Fruit fly (Drosophila melanogaster) whole organism, prepupa: ENCODE data around the gene CG42263.

Experiments
- CG10631 ChIP-seq: fragments of 200-800 bp; sonication (Bioruptor generic); optimal IDR thresholded peaks from 2 replicates; lab custom pipeline; 2016; ENCODE audit warnings: missing biosample characterization, missing genetic modification characterization
- CG31627 ChIP-seq: fragments of 200-800 bp; sonication (Bioruptor generic); optimal IDR thresholded peaks from 3 replicates; lab custom pipeline; 2016; ENCODE audit warnings: missing biosample characterization, missing genetic modification characterization
- CG34406 ChIP-seq: fragments of 200-800 bp; sonication (Bioruptor generic); optimal IDR thresholded peaks from 3 replicates; lab custom pipeline; 2016; ENCODE audit warnings: missing biosample characterization, missing genetic modification characterization
- CG7368 ChIP-seq: fragments of 200-800 bp; sonication (Bioruptor generic); optimal IDR thresholded peaks from 3 replicates; lab custom pipeline; 2016; ENCODE audit warnings: missing biosample characterization, missing genetic modification characterization
- Ets96B ChIP-seq: fragments of 200-800 bp; optimal IDR thresholded peaks from 2 replicates; lab custom pipeline; 2019; ENCODE audit warnings: missing biosample characterization, mild to moderate bottlenecking, missing genetic modification characterization, moderate library complexity
- OdsH ChIP-seq: fragments of 200-800 bp; sonication (Bioruptor generic); optimal IDR thresholded peaks from 3 replicates; lab custom pipeline; 2016; ENCODE audit warnings: missing biosample characterization, missing genetic modification characterization
- net ChIP-seq: fragments of 200-800 bp; sonication (Bioruptor generic); optimal IDR thresholded peaks from 3 replicates; lab custom pipeline; 2016; ENCODE audit warnings: missing biosample characterization, missing genetic modification characterization
- pdm3 ChIP-seq: fragments of 200-800 bp; sonication (Bioruptor generic); optimal IDR thresholded peaks from 3 replicates; lab custom pipeline; 2016; ENCODE audit warnings: missing biosample characterization, missing genetic modification characterization
- salr ChIP-seq, 2 experiments: fragments of 200-800 bp; sonication (Bioruptor generic); optimal IDR thresholded peaks; 3 replicates each; lab custom pipeline; 2016 to 2018; ENCODE audit warnings: missing biosample characterization in 2 of 2, missing genetic modification characterization in 2 of 2, mild to moderate bottlenecking in 1 of 2
- topi ChIP-seq: fragments of 200-800 bp; sonication (Bioruptor generic); optimal IDR thresholded peaks from 3 replicates; lab custom pipeline; 2016; ENCODE audit warnings: missing biosample characterization, missing genetic modification characterization

- TF ChIP-seq OdsH (no peak), topi (GFP tag; lab: Kevin White, UChicago) (no peak), CG10631 (no peak), net (GFP tag; lab: Kevin White, UChicago) (no peak), CG34406 (GFP tag; lab: Kevin White, UChicago) (no peak), CG31627 (GFP tag; lab: Kevin White, UChicago) (no peak), pdm3 (GFP tag; lab: Kevin White, UChicago) (no peak), CG7368 (GFP tag; lab: Kevin White, UChicago) (no peak), salr (GFP tag; optimal IDR thresholded peaks at IDR 0.05; lab: Kevin White, UChicago) (no peak), Ets96B (tag; lab: Kevin White, UChicago) (no peak)
Observed at dm6 chr3L:19985768-19986167, 30.2 kb upstream of the CG42263 start, which contains the start of the genes hale and schuy.
